Worm (Caenorhabditis elegans) whole organism, young adult: Measurements from ENCODE around the gene F56H9.6.

Source experiments
- B0019.2 ChIP-seq: fragments of 200-800 bp; sonication (Bioruptor generic); conservative IDR thresholded peaks from 2 replicates; pipeline ENCODE4 v1.3.6; 2022; ENCODE audit warnings: missing genetic modification reagents, missing genetic modification characterization, missing compliant biosample characterization
- F39B2.1 ChIP-seq: fragments of 200-800 bp; sonication (Bioruptor generic); IDR thresholded peaks from 2 replicates; pipeline ENCODE4 v1.3.6; 2022; ENCODE audit warnings: missing genetic modification reagents, missing genetic modification characterization, missing compliant biosample characterization
- Y67H2A.10 ChIP-seq: fragments of 200-800 bp; sonication (Bioruptor generic); conservative IDR thresholded peaks from 2 replicates; pipeline ENCODE4 v1.3.6; 2022; ENCODE audit warnings: missing genetic modification reagents, missing genetic modification characterization, missing compliant biosample characterization
- ama-1 ChIP-seq, 3 experiments: fragments of 150-350 bp in 1 of 3; sonication (generic microtip) in 2 of 3; optimal IDR thresholded peaks; 2 replicates each; lab custom pipeline; 2014 to 2018; ENCODE audit warnings: missing biosample characterization in 2 of 3, missing genetic modification characterization in 2 of 3, missing genetic modification reagents in 2 of 3
- ceh-100 ChIP-seq: fragments of 200-800 bp; sonication (Bioruptor generic); IDR thresholded peaks from 2 replicates; pipeline ENCODE4 v1.3.6; 2022; ENCODE audit warnings: missing genetic modification reagents, missing genetic modification characterization, missing compliant biosample characterization
- hlh-12 ChIP-seq: sonication (generic microtip); optimal IDR thresholded peaks from 2 replicates; lab custom pipeline; 2016; ENCODE audit warnings: missing genetic modification characterization, missing compliant biosample characterization
- hmg-1.2 ChIP-seq: fragments of 200-800 bp; sonication (Bioruptor generic); IDR thresholded peaks from 2 replicates; pipeline ENCODE4 v1.3.6; 2022; ENCODE audit warnings: missing genetic modification reagents, missing genetic modification characterization, missing compliant biosample characterization
- lin-35 ChIP-seq, 3 experiments: fragments of 150-350 bp in 2 of 3; sonication (generic microtip) in 1 of 3; optimal IDR thresholded peaks; 2 replicates each; lab custom pipeline; 2014 to 2018; ENCODE audit warnings: missing biosample characterization in 3 of 3, missing genetic modification characterization in 3 of 3, missing genetic modification reagents in 3 of 3
- madf-8 ChIP-seq: fragments of 200-800 bp; sonication (Bioruptor generic); conservative IDR thresholded peaks from 2 replicates; pipeline ENCODE4 v1.3.6; 2022; ENCODE audit warnings: missing genetic modification reagents, missing genetic modification characterization, missing compliant biosample characterization
- snpc-4 ChIP-seq, 5 experiments: fragments of 150-350 bp in 1 of 5; sonication (generic microtip) in 4 of 5; optimal IDR thresholded peaks; 2 replicates each; lab custom pipeline; 2014 to 2018; ENCODE audit warnings: missing genetic modification characterization in 5 of 5, missing biosample characterization in 3 of 5, antibody characterized with exemption in 2 of 5, mild to moderate bottlenecking in 2 of 5, missing compliant biosample characterization in 2 of 5, missing genotype in 2 of 5, moderate library complexity in 2 of 5, missing genetic modification reagents in 1 of 5
- sptf-2 ChIP-seq: fragments of 200-800 bp; sonication (Bioruptor generic); optimal IDR thresholded peaks from 2 replicates; lab custom pipeline; 2018; ENCODE audit warnings: mild to moderate bottlenecking, missing genetic modification characterization, missing compliant biosample characterization
- zim-3 ChIP-seq: sonication (generic microtip); optimal IDR thresholded peaks from 2 replicates; lab custom pipeline; 2017; ENCODE audit warnings: mild to moderate bottlenecking, missing genetic modification characterization, moderate library complexity, missing compliant biosample characterization

- TF ChIP-seq zim-3 (no peak), F39B2.1 (GFP tag; lab: Robert Waterston, UW) (no peak), ama-1 (optimal IDR thresholded peaks at IDR 0.05; lab: Kevin White, UChicago) (no peak), ama-1 (GFP tag; optimal IDR thresholded peaks at IDR 0.05; lab: Kevin White, UChicago) (no peak), hmg-1.2 (GFP tag; lab: Robert Waterston, UW) (no peak), hlh-12 (tag; lab: Kevin White, UChicago) (no peak), B0019.2 (GFP tag; lab: Robert Waterston, UW) (no peak), ceh-100 (GFP tag; lab: Robert Waterston, UW) (no peak), madf-8 (GFP tag; lab: Robert Waterston, UW) (no peak), lin-35 (GFP tag; optimal IDR thresholded peaks at IDR 0.05; lab: Kevin White, UChicago) (no peak), Y67H2A.10 (GFP tag; lab: Robert Waterston, UW) (no peak), sptf-2 (GFP tag; lab: Kevin White, UChicago) (no peak), snpc-4 (GFP tag; optimal IDR thresholded peaks at IDR 0.05; lab: Kevin White, UChicago) (no peak), snpc-4 (tag; optimal IDR thresholded peaks at IDR 0.05; lab: Kevin White, UChicago) (no peak)
Measured at ce11 chrV:12644500-12644899, 14.9 kb upstream of the F56H9.6 start, which contains the start of gene F56H9.8.
